Worm (Caenorhabditis elegans) whole organism, dauer: Measurements from ENCODE around the gene glb-19.

ENCODE experiments used
- unc-62 ChIP-seq: sonication (generic microtip); optimal IDR thresholded peaks from 2 replicates; lab custom pipeline; 2017; ENCODE audit warnings: missing biosample characterization, missing genetic modification reagents, missing genetic modification characterization

Gene glb-19

DNA sequence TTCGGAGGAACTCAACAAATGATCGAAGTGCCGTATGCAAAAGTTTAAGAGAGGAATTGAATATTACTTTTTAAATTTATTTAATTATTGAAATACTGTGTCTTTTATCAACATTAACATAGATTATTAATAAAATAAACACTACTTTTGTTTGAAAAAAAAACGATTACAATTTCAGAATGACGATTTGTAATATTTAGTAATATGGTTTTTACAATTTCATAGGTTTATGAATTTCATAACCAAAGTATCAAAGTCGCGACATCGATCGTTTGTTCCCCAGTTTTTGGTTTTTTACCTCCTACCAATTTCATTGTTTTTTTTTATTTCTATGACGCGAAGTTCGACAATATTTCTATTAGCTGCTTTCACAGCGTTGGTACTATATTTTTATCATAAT, 54.0 kb downstream of the glb-19 start, which contains the start of gene R09H10.1:
R09H10.1 (plus strand) TSS at position 301 of the 400 bp plus-strand sequence.
- no peak for TF ChIP-seq unc-62 (GFP tag; lab: Kevin White, UChicago)

DNA sequence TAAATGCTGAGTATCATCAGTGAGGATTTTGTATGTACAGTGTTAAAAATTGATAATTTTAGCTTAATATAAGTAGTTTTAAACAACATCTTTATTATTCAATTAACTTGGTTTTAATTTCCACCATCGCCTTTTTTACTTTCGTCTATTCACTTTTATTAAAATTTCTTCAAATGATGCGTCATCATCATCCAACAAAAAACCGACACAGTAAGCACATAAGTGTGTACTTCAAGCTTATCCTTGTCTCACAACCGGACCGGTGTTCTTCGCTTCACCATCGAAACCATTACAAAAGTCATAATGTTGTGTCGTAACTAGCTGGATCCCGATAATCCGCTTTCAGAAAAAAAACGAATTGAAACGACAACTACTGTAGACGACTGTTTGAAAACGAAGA, 57.4 kb downstream of the glb-19 start, which contains the start of gene C43F9.11:
C43F9.11 (plus strand) TSS at position 301 of the 400 bp plus-strand sequence.
- no peak for TF ChIP-seq unc-62 (GFP tag; lab: Kevin White, UChicago)

- no peak for TF ChIP-seq unc-62 (GFP tag; lab: Kevin White, UChicago)
Observed at ce11 chrIV:10593570-10593969, 60.4 kb downstream of the glb-19 start, which contains the start of gene C43F9.7. TSS of gene C43F9.7 (minus strand) at chrIV:10593670.
